Fruit fly (Drosophila melanogaster): ENCODE measurements around the gene CG31917.

CG31917 gene

dm6 chr2L:4999389-5000032 is 11.1 kb downstream of the CG31917 start (continued):
- TF ChIP-seq Bteb2 (GFP tag; optimal IDR thresholded peaks at IDR 0.05): peak; percentile 54
- TF ChIP-seq CG13775 (GFP tag; optimal IDR thresholded peaks at IDR 0.05): peak; percentile 58
- peak; percentile 72 for TF ChIP-seq Aef1 (GFP tag; IDR thresholded peaks at IDR 0.05)
- peak; percentile 47 for TF ChIP-seq az2 (GFP tag; optimal IDR thresholded peaks at IDR 0.05)
- no peak for TF ChIP-seq CG10321 (GFP tag; IDR thresholded peaks at IDR 0.05)
- TF ChIP-seq CG2120 (GFP tag; optimal IDR thresholded peaks at IDR 0.05): peak; percentile 77
- peak; percentile 68 for TF ChIP-seq Hsf (GFP tag; optimal IDR thresholded peaks at IDR 0.05)
- peak; percentile 4 for TF ChIP-seq nerfin-1 (tag; optimal IDR thresholded peaks at IDR 0.05)
- peak; percentile 70 for TF ChIP-seq CG12071 (GFP tag; optimal IDR thresholded peaks at IDR 0.05)
- TF ChIP-seq CG11247 (GFP tag; IDR thresholded peaks at IDR 0.05): peak; percentile 76
- TF ChIP-seq danr (GFP tag; IDR thresholded peaks at IDR 0.05): 0 out of 2 replicates have a peak, but pooled peaks have one; percentile 30
- TF ChIP-seq CG11560 (tag; IDR thresholded peaks at IDR 0.05): peak; percentile 60; the same call in 1 of the 3 replicates
- TF ChIP-seq ap (GFP tag; IDR thresholded peaks at IDR 0.05): peak; percentile 49; the same call in 1 of the 2 replicates
- no peak for TF ChIP-seq CG8290 (GFP tag; optimal IDR thresholded peaks at IDR 0.05)
- TF ChIP-seq CG8290 (tag; optimal IDR thresholded peaks at IDR 0.05): peak; percentile 75 to 90
- TF ChIP-seq CG6654 (GFP tag; optimal IDR thresholded peaks at IDR 0.05): peak; percentile 61
- TF ChIP-seq B-H2 (GFP tag; optimal IDR thresholded peaks at IDR 0.05): peak; percentile 13
- TF ChIP-seq CG3995 (GFP tag; optimal IDR thresholded peaks at IDR 0.05): peak; percentile 40
- TF ChIP-seq Spps (tag; optimal IDR thresholded peaks at IDR 0.05): no peak
- TF ChIP-seq tgo (GFP tag; IDR thresholded peaks at IDR 0.05): peak; percentile 73
- peak; percentile 50; the same call in 1 of the 2 replicates for TF ChIP-seq gt (GFP tag; IDR thresholded peaks at IDR 0.05)
- TF ChIP-seq her (GFP tag; optimal IDR thresholded peaks at IDR 0.05): peak; percentile 29
- TF ChIP-seq CG11696 (GFP tag; IDR thresholded peaks at IDR 0.05): no peak; the same call in 1 of the 2 replicates
- TF ChIP-seq stwl (tag; optimal IDR thresholded peaks at IDR 0.05): no peak
- peak; percentile 57; the same call in 1 of the 2 replicates for TF ChIP-seq CG3847 (GFP tag; IDR thresholded peaks at IDR 0.05)
- peak; percentile 72 for TF ChIP-seq CG10209 (GFP tag; optimal IDR thresholded peaks at IDR 0.05)
- 0 out of 3 replicates have a peak, but pooled peaks have one; percentile 51 for TF ChIP-seq CG3726 (GFP tag; IDR thresholded peaks at IDR 0.05)
- TF ChIP-seq CG7963 (GFP tag; IDR thresholded peaks at IDR 0.05; ENCODE audit: partially characterized antibody): no peak
- TF ChIP-seq chm (GFP tag; IDR thresholded peaks at IDR 0.05): peak; percentile 60; the same call in 1 of the 2 replicates
- no peak for TF ChIP-seq TFAM (GFP tag; optimal IDR thresholded peaks at IDR 0.05)
- TF ChIP-seq CG15601 (tag; optimal IDR thresholded peaks at IDR 0.05): peak; percentile 43
- peak; percentile 22; the same call in 1 of the 3 replicates for TF ChIP-seq sr (GFP tag; IDR thresholded peaks at IDR 0.05)
- no peak for TF ChIP-seq Opbp (GFP tag; IDR thresholded peaks at IDR 0.05; ENCODE audit: partially characterized antibody)
- TF ChIP-seq sens (GFP tag): peak; percentile 95
- peak; percentile 59; the same call in 2 of the 3 replicates for TF ChIP-seq CG11695 (GFP tag; IDR thresholded peaks at IDR 0.05)
- TF ChIP-seq pzg (GFP tag; optimal IDR thresholded peaks at IDR 0.05): no peak
- TF ChIP-seq Ada2b (GFP tag; IDR thresholded peaks at IDR 0.05): peak; percentile 76
- peak; percentile 73 for TF ChIP-seq CG9932 (GFP tag; IDR thresholded peaks at IDR 0.05)
- peak; percentile 31 for TF ChIP-seq CG4328 (GFP tag; optimal IDR thresholded peaks at IDR 0.05)
- peak; percentile 36 for TF ChIP-seq CG13296 (GFP tag; optimal IDR thresholded peaks at IDR 0.05)
- TF ChIP-seq Dip2 (GFP tag; IDR thresholded peaks at IDR 0.05): no peak
- TF ChIP-seq HLH3B (GFP tag; IDR thresholded peaks at IDR 0.05): peak; percentile 56
- peak; percentile 52 for TF ChIP-seq Asciz (GFP tag; optimal IDR thresholded peaks at IDR 0.05)
- TF ChIP-seq Dp (GFP tag; optimal IDR thresholded peaks at IDR 0.05): no peak
- no peak for TF ChIP-seq pan (optimal IDR thresholded peaks at IDR 0.05)
- TF ChIP-seq pan (GFP tag; optimal IDR thresholded peaks at IDR 0.05 in 1 of 2, IDR thresholded peaks at IDR 0.05 in 1 of 2): peak in 1 of 2 experiments; percentile 73
- TF ChIP-seq Ets65A (GFP tag): peak; percentile 93
- peak; percentile 77; the same call in 2 of the 3 replicates for TF ChIP-seq Mrtf (GFP tag; IDR thresholded peaks at IDR 0.05)
- no peak for TF ChIP-seq CG30020 (tag; optimal IDR thresholded peaks at IDR 0.05)
- no peak for TF ChIP-seq pb (GFP tag; optimal IDR thresholded peaks at IDR 0.05)
- peak; percentile 41 for TF ChIP-seq grn (GFP tag; optimal IDR thresholded peaks at IDR 0.05)

All from whole organism, embryonic.